Worm (Caenorhabditis elegans) whole organism, young adult: ENCODE data around the gene T16H12.2.

Experiments used
- madf-10 ChIP-seq: sonication (generic microtip); optimal IDR thresholded peaks from 2 replicates; lab custom pipeline; 2016; ENCODE audit warnings: mild to moderate bottlenecking, missing genetic modification characterization, missing compliant biosample characterization
- mcd-1 ChIP-seq: fragments of 200-800 bp; sonication (Bioruptor generic); IDR thresholded peaks from 2 replicates; pipeline ENCODE4 v1.3.6; 2022; ENCODE audit warnings: missing genetic modification reagents, missing genetic modification characterization, missing compliant biosample characterization
- snpc-1.3 ChIP-seq: sonication (generic microtip); optimal IDR thresholded peaks from 2 replicates; lab custom pipeline; 2017; ENCODE audit warnings: missing genetic modification characterization, mild to moderate bottlenecking, missing compliant biosample characterization, antibody characterized with exemption, moderate library complexity, missing genotype, missing genetic modification reagents; ENCODE audit not compliant: insufficient read depth
- sptf-2 ChIP-seq: fragments of 200-800 bp; sonication (Bioruptor generic); optimal IDR thresholded peaks from 2 replicates; lab custom pipeline; 2018; ENCODE audit warnings: mild to moderate bottlenecking, missing genetic modification characterization, missing compliant biosample characterization
- unc-62 ChIP-seq: fragments of 150-350 bp; optimal IDR thresholded peaks from 2 replicates; lab custom pipeline; 2014; ENCODE audit warnings: missing biosample characterization, missing genetic modification reagents, missing genetic modification characterization

DNA sequence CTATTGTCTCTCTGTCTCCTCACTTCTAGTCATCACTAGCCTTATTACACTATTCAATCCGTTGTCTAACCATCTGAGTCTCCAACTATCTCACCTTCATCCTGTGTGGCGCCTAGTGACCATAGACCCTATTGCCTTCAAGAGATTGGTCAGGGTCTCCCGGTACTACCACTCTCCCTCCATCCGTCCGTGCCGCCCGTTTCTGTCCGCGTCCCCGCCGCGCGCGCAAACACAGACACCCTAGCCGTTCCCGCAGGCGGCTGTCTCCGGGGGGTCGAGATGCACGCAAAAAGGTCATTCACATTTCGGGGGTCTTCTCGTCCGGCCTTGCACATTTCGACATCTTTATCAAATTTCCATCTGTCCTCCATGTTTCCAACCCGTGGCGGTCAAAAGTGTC, 8.5 kb downstream of the T16H12.2 start:
- TF ChIP-seq mcd-1 (GFP tag; lab: Robert Waterston, UW), result no peak
- TF ChIP-seq madf-10, result no peak
- TF ChIP-seq snpc-1.3 (tag; lab: Kevin White, UChicago), result no peak
- TF ChIP-seq unc-62 (GFP tag; lab: Kevin White, UChicago), result no peak
- TF ChIP-seq sptf-2, result no peak
